Fruit fly (Drosophila melanogaster): ENCODE results near the gene Sry-beta.

Sry-beta gene

DNA sequence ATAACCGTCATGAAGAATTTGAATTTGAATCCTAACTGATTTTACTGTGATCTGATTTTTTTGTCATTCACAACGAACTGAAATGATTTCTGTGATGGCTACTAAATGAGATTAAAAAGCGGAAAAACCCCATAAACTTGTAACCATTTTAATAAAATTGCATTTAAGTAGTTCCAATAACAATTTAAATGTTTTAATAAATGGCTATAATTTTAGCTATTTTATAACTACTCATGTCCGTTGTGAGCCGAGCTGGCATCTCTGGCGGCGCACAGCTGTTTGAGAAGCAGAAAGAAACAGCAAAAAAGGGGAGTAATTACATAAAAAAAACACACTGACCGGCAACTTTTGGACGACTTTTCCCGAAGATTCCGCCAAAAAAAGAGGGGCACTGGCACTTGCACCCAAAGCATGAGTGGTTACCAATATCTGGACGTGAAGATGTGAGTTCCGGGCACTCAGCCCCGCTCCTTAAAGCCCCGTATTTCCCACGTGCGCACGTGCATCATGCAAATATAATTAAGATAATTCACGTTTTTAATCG, 17.1 kb downstream of the Sry-beta start, which contains the start of the genes CG7950 and Rpp14a:
Gene CG7950, plus strand, starts transcription at position 268 of the 544 bp plus-strand sequence.
Gene Rpp14a, plus strand, starts transcription at position 268 of the 544 bp plus-strand sequence.
- TF ChIP-seq Adf1 (GFP tag; IDR thresholded peaks at IDR 0.05) = peak; percentile 30
- TF ChIP-seq CG8290 (GFP tag; optimal IDR thresholded peaks at IDR 0.05) = peak; percentile 54
- peak in 1 of 2 experiments; percentile 82 for TF ChIP-seq CG8290 (tag; optimal IDR thresholded peaks at IDR 0.05)
- TF ChIP-seq CG1602 (GFP tag; optimal IDR thresholded peaks at IDR 0.05) = peak; percentile 84
- peak; percentile 88 for TF ChIP-seq Xbp1 (GFP tag; optimal IDR thresholded peaks at IDR 0.05)
- peak; percentile 69 for TF ChIP-seq E2f1 (GFP tag; IDR thresholded peaks at IDR 0.05)
- TF ChIP-seq crc (GFP tag; optimal IDR thresholded peaks at IDR 0.05) = peak; percentile 38
- peak; percentile 59; the same call in 1 of the 2 replicates for TF ChIP-seq gsb (GFP tag; IDR thresholded peaks at IDR 0.05)
- TF ChIP-seq onecut (GFP tag; IDR thresholded peaks at IDR 0.05) = peak; percentile 36; the same call in 1 of the 2 replicates
- TF ChIP-seq CG15696 (tag; optimal IDR thresholded peaks at IDR 0.05) = peak; percentile 74
- TF ChIP-seq psq (GFP tag; optimal IDR thresholded peaks at IDR 0.05) = peak; percentile 21
- peak; percentile 48 for TF ChIP-seq ewg (GFP tag; optimal IDR thresholded peaks at IDR 0.05)
- peak; percentile 80 for TF ChIP-seq trem (tag; optimal IDR thresholded peaks at IDR 0.05)
- peak; percentile 72 for TF ChIP-seq Mes4 (GFP tag; optimal IDR thresholded peaks at IDR 0.05)
- TF ChIP-seq gem (tag; optimal IDR thresholded peaks at IDR 0.05) = peak; percentile 88
- TF ChIP-seq CG7839 (tag; optimal IDR thresholded peaks at IDR 0.05) = peak; percentile 69
- TF ChIP-seq lilli (GFP tag; optimal IDR thresholded peaks at IDR 0.05) = peak; percentile 92
- TF ChIP-seq CG6765 (GFP tag; optimal IDR thresholded peaks at IDR 0.05) = no peak
- TF ChIP-seq CG6254 (GFP tag; optimal IDR thresholded peaks at IDR 0.05) = no peak
- no peak for TF ChIP-seq CG10274 (GFP tag; optimal IDR thresholded peaks at IDR 0.05)
- peak; percentile 51 for TF ChIP-seq nerfin-1 (tag; optimal IDR thresholded peaks at IDR 0.05)
- no peak for TF ChIP-seq Sox100B (GFP tag; optimal IDR thresholded peaks at IDR 0.05)
- no peak for TF ChIP-seq CG15479 (GFP tag; optimal IDR thresholded peaks at IDR 0.05)
- no peak for TF ChIP-seq ham (GFP tag; IDR thresholded peaks at IDR 0.05)
- TF ChIP-seq CG1792 (GFP tag; optimal IDR thresholded peaks at IDR 0.05) = peak; percentile 73
- no peak for TF ChIP-seq pita (GFP tag; optimal IDR thresholded peaks at IDR 0.05)
- TF ChIP-seq pan (optimal IDR thresholded peaks at IDR 0.05) = no peak
- TF ChIP-seq pan (GFP tag; optimal IDR thresholded peaks at IDR 0.05 in 1 of 2, IDR thresholded peaks at IDR 0.05 in 1 of 2) = peak in 1 of 2 experiments; percentile 79
- TF ChIP-seq CG13123 (GFP tag; optimal IDR thresholded peaks at IDR 0.05) = peak; percentile 31
- no peak for TF ChIP-seq HLH4C (GFP tag; IDR thresholded peaks at IDR 0.05; ENCODE audit: partially characterized antibody)
- peak; percentile 14 for TF ChIP-seq corto (GFP tag; optimal IDR thresholded peaks at IDR 0.05)
- peak; percentile 37; the same call in 1 of the 2 replicates for TF ChIP-seq sna (GFP tag; IDR thresholded peaks at IDR 0.05; ENCODE audit: partially characterized antibody)
- peak; percentile 58 for TF ChIP-seq CG3838 (GFP tag; optimal IDR thresholded peaks at IDR 0.05)
- TF ChIP-seq bbx (GFP tag; IDR thresholded peaks at IDR 0.05; ENCODE audit: partially characterized antibody) = no peak
- peak; percentile 77 for TF ChIP-seq tin (GFP tag; optimal IDR thresholded peaks at IDR 0.05)
- TF ChIP-seq Dfd (GFP tag; optimal IDR thresholded peaks at IDR 0.05) = no peak
- TF ChIP-seq CG8924 (tag; optimal IDR thresholded peaks at IDR 0.05) = peak; percentile 65
- TF ChIP-seq en (GFP tag; optimal IDR thresholded peaks at IDR 0.05) = peak; percentile 29
- peak; percentile 83 for TF ChIP-seq Mad (GFP tag; optimal IDR thresholded peaks at IDR 0.05)
- TF ChIP-seq croc (GFP tag; conservative IDR thresholded peaks at IDR 0.05) = no peak; the same call in 1 of the 3 replicates
- peak; percentile 78 for TF ChIP-seq tgo (GFP tag; IDR thresholded peaks at IDR 0.05)
- TF ChIP-seq CG12659 (GFP tag; optimal IDR thresholded peaks at IDR 0.05) = peak; percentile 65
- no peak for TF ChIP-seq mld (GFP tag; IDR thresholded peaks at IDR 0.05; ENCODE audit: partially characterized antibody)
- peak; percentile 57 for TF ChIP-seq Neu2 (GFP tag; optimal IDR thresholded peaks at IDR 0.05; ENCODE audit: borderline replicate concordance)
- TF ChIP-seq CG31365 (tag; optimal IDR thresholded peaks at IDR 0.05) = no peak
- TF ChIP-seq CG11085 (GFP tag; IDR thresholded peaks at IDR 0.05) = peak; percentile 68
- TF ChIP-seq CG11093 (GFP tag; IDR thresholded peaks at IDR 0.05) = no peak
- TF ChIP-seq Oaz (GFP tag; IDR thresholded peaks at IDR 0.05) = 0 out of 2 replicates have a peak, but pooled peaks have one; percentile 33
- TF ChIP-seq Trl (optimal IDR thresholded peaks at IDR 0.05) = no peak
- peak; percentile 84 for TF ChIP-seq Trl (GFP tag; optimal IDR thresholded peaks at IDR 0.05)
- no peak for TF ChIP-seq pfk (GFP tag; optimal IDR thresholded peaks at IDR 0.05)

All from whole organism, embryonic.